Worm (Caenorhabditis elegans) whole organism, L4 larva: ENCODE results near the gene ZK418.10.

Source experiments
- R02D3.7 ChIP-seq: fragments of 150-350 bp; sonication (generic microtip); optimal IDR thresholded peaks from 3 replicates; lab custom pipeline; 2014; ENCODE audit warnings: missing biosample characterization, missing genetic modification characterization
- Y48G9A.11 ChIP-seq: fragments of 200-800 bp; sonication (Bioruptor generic); IDR thresholded peaks from 2 replicates; pipeline ENCODE4 v1.3.6; 2022; ENCODE audit warnings: missing genetic modification reagents, missing genetic modification characterization, missing compliant biosample characterization
- ZK546.5 ChIP-seq, 2 experiments: sonication (generic microtip); optimal IDR thresholded peaks; 2 replicates each; lab custom pipeline; 2017; ENCODE audit warnings: missing biosample characterization in 2 of 2, missing genetic modification characterization in 2 of 2
- ceh-82 ChIP-seq: sonication (generic microtip); optimal IDR thresholded peaks from 2 replicates; lab custom pipeline; 2017; ENCODE audit warnings: missing biosample characterization, missing genetic modification characterization
- dmd-9 ChIP-seq: fragments of 200-800 bp; sonication (Bioruptor generic); IDR thresholded peaks from 2 replicates; pipeline ENCODE4 v1.3.6; 2022; ENCODE audit warnings: missing genetic modification reagents, missing genetic modification characterization, missing compliant biosample characterization
- dpl-1 ChIP-seq: fragments of 150-350 bp; optimal IDR thresholded peaks from 2 replicates; lab custom pipeline; 2014; ENCODE audit warnings: missing biosample characterization, missing genetic modification reagents, missing genetic modification characterization
- madf-5 ChIP-seq, 2 experiments: fragments of 200-800 bp; sonication (Bioruptor generic); IDR thresholded peaks; 2 replicates each; pipeline ENCODE4 v1.3.6; 2022; ENCODE audit warnings: missing compliant biosample characterization in 2 of 2, missing genetic modification characterization in 2 of 2
- madf-9 ChIP-seq: fragments of 200-800 bp; sonication (Bioruptor generic); conservative IDR thresholded peaks from 2 replicates; pipeline ENCODE4 v1.3.6; 2022; ENCODE audit warnings: missing genetic modification reagents, missing genetic modification characterization, missing compliant biosample characterization
- nhr-25 ChIP-seq: sonication (generic microtip); optimal IDR thresholded peaks from 2 replicates; lab custom pipeline; 2017; ENCODE audit warnings: missing genetic modification characterization, mild to moderate bottlenecking, missing compliant biosample characterization, antibody characterized with exemption, moderate library complexity, borderline replicate concordance; ENCODE audit not compliant: insufficient read depth
- nhr-6 ChIP-seq: fragments of 150-350 bp; optimal IDR thresholded peaks from 2 replicates; lab custom pipeline; 2014; ENCODE audit warnings: missing biosample characterization, missing genetic modification characterization
- nhr-77 ChIP-seq: fragments of 150-350 bp; optimal IDR thresholded peaks from 2 replicates; lab custom pipeline; 2014; ENCODE audit warnings: missing biosample characterization, missing genetic modification characterization
- pha-4 ChIP-seq, 2 experiments: fragments of 150-350 bp in 1 of 2; fragments of 200-800 bp in 1 of 2; sonication (Bioruptor generic) in 1 of 2; IDR thresholded peaks in 1 of 2; optimal IDR thresholded peaks in 1 of 2; 2 replicates each; pipeline versions ENCODE4 v1.3.6 to Lab custom; 2014 to 2022; ENCODE audit warnings: missing genetic modification characterization in 2 of 2, missing genetic modification reagents in 2 of 2, missing biosample characterization in 1 of 2, missing compliant biosample characterization in 1 of 2
- unc-39 ChIP-seq: sonication (generic microtip); optimal IDR thresholded peaks from 2 replicates; lab custom pipeline; 2017; ENCODE audit warnings: missing biosample characterization, missing genetic modification characterization
- zag-1 ChIP-seq: fragments of 150-350 bp; optimal IDR thresholded peaks from 2 replicates; lab custom pipeline; 2014; ENCODE audit warnings: missing biosample characterization, missing genetic modification characterization

- TF ChIP-seq dpl-1 (no peak), nhr-6 (tag; lab: Kevin White, UChicago) (no peak), zag-1 (tag; lab: Kevin White, UChicago) (no peak), nhr-25 (no peak), unc-39 (tag; lab: Kevin White, UChicago) (no peak), dmd-9 (GFP tag; lab: Robert Waterston, UW) (no peak), ZK546.5 (tag; optimal IDR thresholded peaks at IDR 0.05; lab: Kevin White, UChicago) (no peak), madf-9 (GFP tag; lab: Robert Waterston, UW) (no peak), pha-4 (GFP tag; IDR thresholded peaks at IDR 0.05; lab: Robert Waterston, UW) (no peak), pha-4 (tag; optimal IDR thresholded peaks at IDR 0.05; lab: Kevin White, UChicago) (no peak), madf-5 (GFP tag; IDR thresholded peaks at IDR 0.05; lab: Robert Waterston, UW) (no peak), nhr-77 (tag; lab: Kevin White, UChicago) (no peak), ceh-82 (tag; lab: Kevin White, UChicago) (no peak), Y48G9A.11 (GFP tag; lab: Robert Waterston, UW) (no peak), R02D3.7 (tag; lab: Kevin White, UChicago) (no peak)
Observed at ce11 chrIII:7076386-7076785, 14.1 kb downstream of the ZK418.10 start, which contains the start of gene ZK418.13.
